Worm (Caenorhabditis elegans): ENCODE measurements around the gene srh-167.

DNA sequence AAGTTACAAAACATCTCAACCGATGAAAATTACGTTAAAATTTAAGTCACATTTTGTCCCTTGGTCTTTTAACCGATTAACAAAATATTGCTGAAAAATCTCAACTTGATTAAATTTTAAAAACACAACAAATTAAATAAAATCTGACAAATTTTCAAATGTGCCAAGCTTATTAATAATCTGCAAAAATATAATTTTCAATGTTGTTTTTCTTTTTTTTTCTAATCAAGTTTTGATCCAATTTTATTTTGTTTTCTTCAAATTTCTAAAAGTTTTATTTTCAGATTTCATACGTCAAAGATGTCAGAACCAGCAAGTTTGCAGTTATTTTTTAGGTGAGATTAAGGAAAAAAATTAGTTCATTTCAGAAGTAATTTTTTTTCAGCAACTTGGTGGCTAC, 2.8 kb downstream of the srh-167 start, which contains the start of gene srw-87:
- TF ChIP-seq ceh-36 (tag; optimal IDR thresholded peaks at IDR 0.05): no peak
- TF ChIP-seq pes-1 (GFP tag; IDR thresholded peaks at IDR 0.05): no peak
- no peak for TF ChIP-seq hmbx-1 (tag; optimal IDR thresholded peaks at IDR 0.05)
- no peak for TF ChIP-seq ama-1 (optimal IDR thresholded peaks at IDR 0.05)
- no peak for TF ChIP-seq aly-1 (tag; optimal IDR thresholded peaks at IDR 0.05)
- no peak for TF ChIP-seq scrt-1 (GFP tag; IDR thresholded peaks at IDR 0.05)
- no peak for TF ChIP-seq ets-7 (tag; optimal IDR thresholded peaks at IDR 0.05)
- no peak for TF ChIP-seq ceh-13 (GFP tag; optimal IDR thresholded peaks at IDR 0.05)
- no peak for TF ChIP-seq flt-1 (GFP tag; IDR thresholded peaks at IDR 0.05)
- TF ChIP-seq tra-4 (tag; optimal IDR thresholded peaks at IDR 0.05): no peak
- TF ChIP-seq tbx-11 (GFP tag; IDR thresholded peaks at IDR 0.05): no peak
